Worm (Caenorhabditis elegans) whole organism, young adult: ENCODE data around the gene gbf-1.

Source experiments
- B0261.1 ChIP-seq: sonication (generic microtip); optimal IDR thresholded peaks from 2 replicates; lab custom pipeline; 2016; ENCODE audit warnings: mild to moderate bottlenecking, missing genetic modification characterization, moderate library complexity, missing compliant biosample characterization
- F22D6.2 ChIP-seq: sonication (generic microtip); optimal IDR thresholded peaks from 2 replicates; lab custom pipeline; 2016; ENCODE audit warnings: mild to moderate bottlenecking, missing genetic modification characterization, missing compliant biosample characterization
- F52B5.7 ChIP-seq: sonication (generic microtip); optimal IDR thresholded peaks from 2 replicates; lab custom pipeline; 2016; ENCODE audit warnings: mild to moderate bottlenecking, missing genetic modification characterization, missing compliant biosample characterization
- Y56A3A.18 ChIP-seq: fragments of 200-800 bp; sonication (Bioruptor generic); IDR thresholded peaks from 2 replicates; pipeline ENCODE4 v1.3.6; 2022; ENCODE audit warnings: missing genetic modification reagents, missing genetic modification characterization, missing compliant biosample characterization
- aptf-3 ChIP-seq: fragments of 200-800 bp; sonication (Bioruptor generic); IDR thresholded peaks from 2 replicates; pipeline ENCODE4 v1.3.6; 2022; ENCODE audit warnings: missing genetic modification characterization, missing compliant biosample characterization
- athp-1 ChIP-seq: sonication (generic microtip); optimal IDR thresholded peaks from 2 replicates; lab custom pipeline; 2017; ENCODE audit warnings: mild to moderate bottlenecking, missing genetic modification characterization, missing compliant biosample characterization
- attf-5 ChIP-seq: fragments of 200-800 bp; sonication (Bioruptor generic); optimal IDR thresholded peaks from 2 replicates; lab custom pipeline; 2018; ENCODE audit warnings: mild to moderate bottlenecking, missing genetic modification characterization, missing compliant biosample characterization
- bed-2 ChIP-seq: fragments of 200-800 bp; sonication (Bioruptor generic); IDR thresholded peaks from 2 replicates; pipeline ENCODE4 v1.3.6; 2022; ENCODE audit warnings: missing genetic modification reagents, missing genetic modification characterization, missing compliant biosample characterization
- ccch-3 ChIP-seq: fragments of 200-800 bp; sonication (Bioruptor generic); optimal IDR thresholded peaks from 2 replicates; lab custom pipeline; 2018; ENCODE audit warnings: mild to moderate bottlenecking, missing genetic modification characterization, missing compliant biosample characterization
- cebp-2 ChIP-seq: fragments of 200-800 bp; sonication (Bioruptor generic); IDR thresholded peaks from 2 replicates; pipeline ENCODE4 v1.3.6; 2022; ENCODE audit warnings: missing genetic modification characterization, missing compliant biosample characterization
- ceh-40 ChIP-seq: fragments of 200-800 bp; sonication (Bioruptor generic); IDR thresholded peaks from 2 replicates; pipeline ENCODE4 v1.3.6; 2022; ENCODE audit warnings: missing genetic modification characterization, missing compliant biosample characterization
- ceh-79 ChIP-seq: sonication (generic microtip); optimal IDR thresholded peaks from 2 replicates; lab custom pipeline; 2017; ENCODE audit warnings: mild to moderate bottlenecking, missing genetic modification characterization, missing compliant biosample characterization
- die-1 ChIP-seq: sonication (generic microtip); optimal IDR thresholded peaks from 2 replicates; lab custom pipeline; 2016; ENCODE audit warnings: missing genotype, mild to moderate bottlenecking, missing genetic modification characterization, missing compliant biosample characterization
- efl-1 ChIP-seq: fragments of 150-350 bp; optimal IDR thresholded peaks from 2 replicates; lab custom pipeline; 2014; ENCODE audit warnings: missing biosample characterization, missing genetic modification reagents, missing genetic modification characterization
- egl-44 ChIP-seq: fragments of 200-800 bp; sonication (Bioruptor generic); IDR thresholded peaks from 2 replicates; pipeline ENCODE4 v1.3.6; 2022; ENCODE audit warnings: missing genetic modification reagents, missing genetic modification characterization, missing compliant biosample characterization
- egrh-3 ChIP-seq: fragments of 200-800 bp; sonication (Bioruptor generic); IDR thresholded peaks from 2 replicates; pipeline ENCODE4 v1.3.6; 2022; ENCODE audit warnings: missing genetic modification reagents, missing genetic modification characterization, missing compliant biosample characterization
- ets-4 ChIP-seq: fragments of 200-800 bp; sonication (Bioruptor generic); optimal IDR thresholded peaks from 2 replicates; lab custom pipeline; 2018; ENCODE audit warnings: mild to moderate bottlenecking, missing genetic modification characterization, missing compliant biosample characterization
- him-1 ChIP-seq: sonication (generic microtip); optimal IDR thresholded peaks from 2 replicates; lab custom pipeline; 2016; ENCODE audit warnings: missing genotype, missing genetic modification reagents, missing genetic modification characterization, missing compliant biosample characterization
- hmg-20 ChIP-seq: fragments of 200-800 bp; sonication (Bioruptor generic); IDR thresholded peaks from 2 replicates; pipeline ENCODE4 v1.3.6; 2022; ENCODE audit warnings: missing genetic modification reagents, missing genetic modification characterization, missing compliant biosample characterization
- let-526 ChIP-seq: fragments of 200-800 bp; sonication (Bioruptor generic); IDR thresholded peaks from 2 replicates; pipeline ENCODE4 v1.3.6; 2022; ENCODE audit warnings: missing genetic modification reagents, missing genetic modification characterization, missing compliant biosample characterization
- lin-26 ChIP-seq: fragments of 200-800 bp; sonication (Bioruptor generic); IDR thresholded peaks from 2 replicates; pipeline ENCODE4 v1.3.6; 2022; ENCODE audit warnings: missing genetic modification reagents, missing genetic modification characterization, missing compliant biosample characterization
- lsy-27 ChIP-seq: sonication (generic microtip); optimal IDR thresholded peaks from 2 replicates; lab custom pipeline; 2017; ENCODE audit warnings: missing genetic modification characterization, mild to moderate bottlenecking, missing compliant biosample characterization, antibody characterized with exemption, missing genotype, borderline replicate concordance; ENCODE audit not compliant: insufficient read depth
- mcd-1 ChIP-seq: fragments of 200-800 bp; sonication (Bioruptor generic); IDR thresholded peaks from 2 replicates; pipeline ENCODE4 v1.3.6; 2022; ENCODE audit warnings: missing genetic modification reagents, missing genetic modification characterization, missing compliant biosample characterization
- mxl-1 ChIP-seq: sonication (generic microtip); optimal IDR thresholded peaks from 2 replicates; lab custom pipeline; 2016; ENCODE audit warnings: missing genetic modification characterization, missing compliant biosample characterization
- nfya-1 ChIP-seq: sonication (generic microtip); optimal IDR thresholded peaks from 2 replicates; lab custom pipeline; 2017; ENCODE audit warnings: antibody characterized with exemption, missing compliant biosample characterization, missing genetic modification characterization, borderline replicate concordance; ENCODE audit not compliant: insufficient read depth
- nfyb-1 ChIP-seq: fragments of 200-800 bp; sonication (Bioruptor generic); IDR thresholded peaks from 2 replicates; pipeline ENCODE4 v1.3.6; 2022; ENCODE audit warnings: missing genetic modification reagents, missing genetic modification characterization, missing compliant biosample characterization
- nhr-179 ChIP-seq: sonication (generic microtip); optimal IDR thresholded peaks from 2 replicates; lab custom pipeline; 2016; ENCODE audit warnings: mild to moderate bottlenecking, missing genetic modification characterization, missing compliant biosample characterization
- nhr-80 ChIP-seq: sonication (generic microtip); optimal IDR thresholded peaks from 2 replicates; lab custom pipeline; 2016; ENCODE audit warnings: missing genetic modification characterization, missing compliant biosample characterization
- nhr-90 ChIP-seq: sonication (generic microtip); optimal IDR thresholded peaks from 2 replicates; lab custom pipeline; 2016; ENCODE audit warnings: missing genotype, mild to moderate bottlenecking, missing genetic modification characterization, missing compliant biosample characterization
- rcor-1 ChIP-seq: fragments of 200-800 bp; sonication (Bioruptor generic); IDR thresholded peaks from 2 replicates; pipeline ENCODE4 v1.3.6; 2022; ENCODE audit warnings: missing genetic modification reagents, missing genetic modification characterization, missing compliant biosample characterization
- repo-1 ChIP-seq: sonication (generic microtip); optimal IDR thresholded peaks from 2 replicates; lab custom pipeline; 2017; ENCODE audit warnings: mild to moderate bottlenecking, missing genetic modification characterization, missing compliant biosample characterization
- snpc-1.1 ChIP-seq: sonication (generic microtip); optimal IDR thresholded peaks from 2 replicates; lab custom pipeline; 2017; ENCODE audit warnings: missing genetic modification characterization, mild to moderate bottlenecking, missing compliant biosample characterization, antibody characterized with exemption, moderate library complexity, missing genotype, missing genetic modification reagents; ENCODE audit not compliant: insufficient read depth
- snpc-1.3 ChIP-seq: sonication (generic microtip); optimal IDR thresholded peaks from 2 replicates; lab custom pipeline; 2017; ENCODE audit warnings: missing genetic modification characterization, mild to moderate bottlenecking, missing compliant biosample characterization, antibody characterized with exemption, moderate library complexity, missing genotype, missing genetic modification reagents; ENCODE audit not compliant: insufficient read depth
- snpc-4 ChIP-seq, 5 experiments: fragments of 150-350 bp in 1 of 5; sonication (generic microtip) in 4 of 5; optimal IDR thresholded peaks; 2 replicates each; lab custom pipeline; 2014 to 2018; ENCODE audit warnings: missing genetic modification characterization in 5 of 5, missing biosample characterization in 3 of 5, antibody characterized with exemption in 2 of 5, mild to moderate bottlenecking in 2 of 5, missing compliant biosample characterization in 2 of 5, missing genotype in 2 of 5, moderate library complexity in 2 of 5, missing genetic modification reagents in 1 of 5
- sptf-2 ChIP-seq: fragments of 200-800 bp; sonication (Bioruptor generic); optimal IDR thresholded peaks from 2 replicates; lab custom pipeline; 2018; ENCODE audit warnings: mild to moderate bottlenecking, missing genetic modification characterization, missing compliant biosample characterization
- tbp1 ChIP-seq: fragments of 200-800 bp; sonication (Bioruptor generic); optimal IDR thresholded peaks from 2 replicates; lab custom pipeline; 2018; ENCODE audit warnings: mild to moderate bottlenecking, missing genetic modification characterization, missing compliant biosample characterization
- ztf-22 ChIP-seq: fragments of 200-800 bp; sonication (Bioruptor generic); optimal IDR thresholded peaks from 2 replicates; lab custom pipeline; 2018; ENCODE audit warnings: mild to moderate bottlenecking, missing genetic modification characterization, moderate library complexity, missing compliant biosample characterization
- ztf-26 ChIP-seq: sonication (generic microtip); optimal IDR thresholded peaks from 2 replicates; lab custom pipeline; 2017; ENCODE audit warnings: missing genetic modification characterization, missing compliant biosample characterization
- ztf-3 ChIP-seq: fragments of 200-800 bp; sonication (Bioruptor generic); optimal IDR thresholded peaks from 2 replicates; lab custom pipeline; 2018; ENCODE audit warnings: mild to moderate bottlenecking, missing genetic modification characterization, missing compliant biosample characterization

The gbf-1 gene

DNA sequence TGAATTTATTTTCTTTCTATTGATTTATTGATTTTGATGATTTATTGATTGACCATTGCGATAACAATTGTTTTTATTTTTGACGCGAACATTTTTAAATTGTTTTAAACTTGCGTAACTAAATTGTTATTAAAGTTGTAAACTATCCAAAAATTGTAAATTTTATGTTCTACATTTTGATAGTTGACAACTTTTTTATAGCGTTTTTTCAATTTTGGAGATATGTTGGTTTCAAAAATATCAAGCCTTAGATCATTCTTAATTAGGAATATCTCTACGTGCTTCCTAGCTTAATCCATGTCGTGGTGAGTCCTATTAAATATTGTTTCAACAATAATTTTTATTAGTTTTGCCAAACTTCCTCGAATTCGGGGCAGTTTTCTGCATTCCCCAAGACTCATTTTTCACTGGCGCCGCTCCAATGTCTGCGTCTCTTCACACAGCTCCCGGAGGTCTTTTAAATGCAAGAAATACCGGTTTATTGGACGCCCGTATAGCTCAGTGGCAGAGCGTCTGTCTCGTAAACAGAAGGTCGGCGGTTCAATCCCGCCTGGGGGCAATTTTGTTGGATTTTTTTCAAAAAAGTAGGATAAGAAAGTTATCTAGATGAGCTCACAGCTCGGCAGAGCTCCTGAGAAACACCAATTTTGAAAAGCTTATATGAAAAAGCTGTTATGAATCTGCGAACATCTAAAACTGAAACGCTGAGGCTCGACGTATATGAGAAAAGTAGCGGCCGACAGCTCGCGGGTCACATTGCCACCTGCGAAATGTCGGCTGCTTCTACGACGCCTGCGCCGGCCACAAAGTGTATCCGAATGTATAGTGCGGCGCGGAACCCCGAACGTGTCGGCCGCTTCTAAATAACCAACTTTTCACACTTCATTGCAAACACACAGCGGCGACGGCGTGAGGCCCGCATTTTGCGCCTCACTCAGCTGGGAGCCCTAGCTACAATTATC is 19.1 kb upstream of the gbf-1 start, which contains the start of gene C24H11.2 (continued):
- TF ChIP-seq ets-4 (GFP tag; lab: Kevin White, UChicago) (peak; percentile 32), hmg-20 (GFP tag; lab: Robert Waterston, UW) (peak; percentile 74; the same call in 1 of the 2 replicates), mxl-1 (tag; lab: Kevin White, UChicago) (peak; percentile 50), nhr-179 (peak; percentile 23), mcd-1 (GFP tag; lab: Robert Waterston, UW) (peak; percentile 71), nhr-80 (tag; lab: Kevin White, UChicago) (peak; percentile 12), athp-1 (tag; lab: Kevin White, UChicago) (peak; percentile 71), rcor-1 (GFP tag; lab: Robert Waterston, UW) (peak; percentile 61; the same call in 1 of the 2 replicates), let-526 (GFP tag; lab: Robert Waterston, UW) (peak; percentile 73), Y56A3A.18 (GFP tag; lab: Robert Waterston, UW) (peak; percentile 85), nhr-90 (tag; lab: Kevin White, UChicago) (peak; percentile 64), F52B5.7 (tag; lab: Kevin White, UChicago) (peak; percentile 55), aptf-3 (GFP tag; lab: Robert Waterston, UW) (peak; percentile 83; the same call in 1 of the 2 replicates), die-1 (tag; lab: Kevin White, UChicago) (peak; percentile 66), snpc-1.3 (tag; lab: Kevin White, UChicago) (peak; percentile 22), ccch-3 (peak; percentile 42), ztf-3 (GFP tag; lab: Kevin White, UChicago) (peak; percentile 38), attf-5 (GFP tag; lab: Kevin White, UChicago) (peak; percentile 59), ztf-26 (tag; lab: Kevin White, UChicago) (peak; percentile 69), lin-26 (GFP tag; lab: Robert Waterston, UW) (peak; percentile 91), F22D6.2 (tag; lab: Kevin White, UChicago) (peak; percentile 31), egl-44 (GFP tag; lab: Robert Waterston, UW) (peak; percentile 82; the same call in 1 of the 2 replicates), ztf-22 (peak; percentile 68), nfyb-1 (GFP tag; lab: Robert Waterston, UW) (peak; percentile 76), bed-2 (GFP tag; lab: Robert Waterston, UW) (0 out of 2 replicates have a peak, but pooled peaks have one; percentile 17), snpc-1.1 (tag; lab: Kevin White, UChicago) (peak; percentile 32), him-1 (tag; lab: Kevin White, UChicago) (peak; percentile 16), B0261.1 (tag; lab: Kevin White, UChicago) (peak; percentile 80)
- TF ChIP-seq, all 124 proteins: peak for 67; not testable (repeated sequence) for 57

ce11 chrIII:11789480-11789879 is 16.0 kb upstream of the gbf-1 start:
- no peak for TF ChIP-seq nfya-1 (tag; lab: Kevin White, UChicago)
- no peak for TF ChIP-seq ceh-79 (tag; lab: Kevin White, UChicago)
- TF ChIP-seq efl-1 (GFP tag; lab: Kevin White, UChicago), result no peak
- no peak for TF ChIP-seq egrh-3 (GFP tag; lab: Robert Waterston, UW)
- no peak for TF ChIP-seq cebp-2 (GFP tag; lab: Robert Waterston, UW)
- no peak for TF ChIP-seq lsy-27
- TF ChIP-seq sptf-2 (GFP tag; lab: Kevin White, UChicago), result no peak
- TF ChIP-seq tbp1 (GFP tag; lab: Kevin White, UChicago), result no peak
- TF ChIP-seq snpc-4 (GFP tag; optimal IDR thresholded peaks at IDR 0.05; lab: Kevin White, UChicago), result peak; percentile 67
- TF ChIP-seq snpc-4 (tag; optimal IDR thresholded peaks at IDR 0.05; lab: Kevin White, UChicago), result peak in 3 of 4 experiments; percentile 63 to 86 (median 80)
- TF ChIP-seq snpc-1.1 (tag; lab: Kevin White, UChicago), result peak; percentile 60
- TF ChIP-seq F52B5.7 (tag; lab: Kevin White, UChicago), result no peak
- no peak for TF ChIP-seq ceh-40 (GFP tag; lab: Robert Waterston, UW)
- no peak for TF ChIP-seq repo-1
